Worm (Caenorhabditis elegans) whole organism, midembryonic: ENCODE measurements around the gene drr-2.

Experiments used
- T22C8.4 ChIP-seq: fragments of 200-800 bp; sonication (Bioruptor generic); IDR thresholded peaks from 2 replicates; pipeline ENCODE4 v1.3.6; 2022; ENCODE audit warnings: missing genetic modification characterization, missing compliant biosample characterization
- cog-1 ChIP-seq: sonication (generic microtip); optimal IDR thresholded peaks from 2 replicates; lab custom pipeline; 2016; ENCODE audit warnings: missing genetic modification characterization, missing compliant biosample characterization
- flt-1 ChIP-seq: fragments of 200-800 bp; sonication (Bioruptor generic); IDR thresholded peaks from 2 replicates; pipeline ENCODE4 v1.3.6; 2022; ENCODE audit warnings: missing genetic modification characterization, missing compliant biosample characterization
- klf-2 ChIP-seq: fragments of 200-800 bp; sonication (Bioruptor generic); conservative IDR thresholded peaks from 2 replicates; pipeline ENCODE4 v1.3.6; 2022; ENCODE audit warnings: missing genetic modification reagents, missing genetic modification characterization, missing compliant biosample characterization
- med-1 ChIP-seq: sonication (generic microtip); optimal IDR thresholded peaks from 2 replicates; lab custom pipeline; 2017; ENCODE audit warnings: missing genetic modification characterization, mild to moderate bottlenecking, missing compliant biosample characterization, antibody characterized with exemption, missing genetic modification reagents; ENCODE audit not compliant: insufficient read depth
- ref-1 ChIP-seq: fragments of 200-800 bp; sonication (Bioruptor generic); conservative IDR thresholded peaks from 2 replicates; pipeline ENCODE4 v1.3.6; 2022; ENCODE audit warnings: missing genetic modification reagents, missing genetic modification characterization, missing compliant biosample characterization
- tab-1 ChIP-seq: fragments of 200-800 bp; sonication (Bioruptor generic); IDR thresholded peaks from 2 replicates; pipeline ENCODE4 v1.3.6; 2022; ENCODE audit warnings: missing genetic modification characterization, missing compliant biosample characterization
- ztf-23 ChIP-seq: fragments of 200-800 bp; sonication (Bioruptor generic); IDR thresholded peaks from 2 replicates; pipeline ENCODE4 v1.3.6; 2022; ENCODE audit warnings: missing genetic modification reagents, missing genetic modification characterization, missing compliant biosample characterization
- ztf-29 ChIP-seq: fragments of 200-800 bp; sonication (Bioruptor generic); IDR thresholded peaks from 2 replicates; pipeline ENCODE4 v1.3.6; 2022; ENCODE audit warnings: missing genetic modification reagents, missing genetic modification characterization, missing compliant biosample characterization

Gene drr-2

DNA sequence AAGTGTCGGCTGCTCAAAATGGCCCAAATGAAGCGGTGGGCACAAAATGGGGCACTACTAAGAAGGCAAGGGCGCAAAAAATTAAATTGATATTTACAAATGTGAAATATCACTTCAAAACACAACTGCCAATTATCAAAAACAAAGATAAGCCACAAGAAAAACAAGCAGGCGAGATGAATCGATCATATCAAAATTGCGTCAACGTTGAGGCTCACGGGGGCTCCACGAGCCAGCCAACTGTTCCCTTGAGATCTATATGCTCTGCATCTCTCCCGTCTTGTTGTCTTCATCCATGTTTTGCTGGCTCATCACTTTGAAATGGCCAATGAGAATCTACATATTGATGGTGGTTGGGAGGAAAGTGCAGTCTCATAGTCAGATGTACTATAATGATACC lies 8.1 kb downstream of the drr-2 start:
- TF ChIP-seq ref-1: no peak
- no peak for TF ChIP-seq flt-1 (GFP tag; lab: Robert Waterston, UW)
- TF ChIP-seq cog-1: no peak
- no peak for TF ChIP-seq klf-2 (GFP tag; lab: Robert Waterston, UW)
- TF ChIP-seq med-1: no peak
- TF ChIP-seq T22C8.4 (GFP tag; lab: Robert Waterston, UW): no peak
- no peak for TF ChIP-seq ztf-23
- TF ChIP-seq ztf-29 (GFP tag; lab: Robert Waterston, UW): no peak
- TF ChIP-seq tab-1 (GFP tag; lab: Robert Waterston, UW): no peak

ce11 chrIII:13633826-13634225 lies 9.5 kb downstream of the drr-2 start:
- TF ChIP-seq T22C8.4 (GFP tag; lab: Robert Waterston, UW): no peak
- TF ChIP-seq cog-1: no peak
- TF ChIP-seq ztf-23: no peak
- TF ChIP-seq med-1: no peak
- TF ChIP-seq ref-1: no peak
- TF ChIP-seq flt-1 (GFP tag; lab: Robert Waterston, UW): no peak
- no peak for TF ChIP-seq tab-1 (GFP tag; lab: Robert Waterston, UW)
- no peak for TF ChIP-seq ztf-29 (GFP tag; lab: Robert Waterston, UW)
- TF ChIP-seq klf-2 (GFP tag; lab: Robert Waterston, UW): no peak

DNA sequence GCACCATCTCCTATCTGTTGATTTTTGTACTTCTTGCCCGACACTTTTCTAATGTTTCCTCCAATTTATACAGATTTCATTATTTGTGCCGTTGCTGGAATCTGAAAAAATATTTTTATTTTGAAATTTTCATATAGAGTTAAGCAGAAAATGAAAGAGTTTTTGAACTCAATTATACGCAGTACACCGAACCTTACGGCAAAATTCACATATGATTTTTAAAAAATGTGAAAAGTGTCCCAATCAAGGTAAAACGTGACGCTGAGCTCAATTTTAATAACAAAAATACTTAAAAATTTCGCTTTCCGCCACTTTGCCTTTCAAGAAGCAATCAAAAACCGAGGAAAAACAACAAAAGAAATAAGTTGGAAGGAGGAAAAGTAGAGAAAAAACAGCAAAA lies 12.7 kb downstream of the drr-2 start, which contains the start of gene arrd-17:
Gene arrd-17 (minus strand): TSS at position 101 of the 400 bp plus-strand sequence.
- TF ChIP-seq flt-1 (GFP tag; lab: Robert Waterston, UW): no peak
- no peak for TF ChIP-seq T22C8.4 (GFP tag; lab: Robert Waterston, UW)
- TF ChIP-seq cog-1: no peak
- TF ChIP-seq tab-1 (GFP tag; lab: Robert Waterston, UW): no peak

DNA sequence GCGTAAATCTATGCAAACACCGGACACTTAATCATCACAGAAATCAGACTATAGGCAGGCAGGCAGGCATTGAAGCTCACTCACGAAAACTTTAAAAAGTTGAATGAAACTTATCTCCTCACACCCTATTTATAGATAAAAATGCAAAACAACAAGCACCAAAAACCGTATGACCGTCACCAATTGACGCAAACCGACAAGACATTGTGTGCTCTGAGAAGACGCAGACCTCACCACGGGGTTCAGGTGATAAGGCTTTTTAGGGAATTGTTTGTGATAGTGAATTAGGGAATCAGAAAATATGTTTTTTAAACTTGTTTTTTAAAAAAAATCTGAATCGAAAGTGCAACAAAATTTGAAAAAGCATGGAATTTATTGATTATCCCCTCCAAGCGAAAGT lies 16.7 kb downstream of the drr-2 start, which contains the start of gene T12D8.5:
Gene T12D8.5 (minus strand): TSS at position 95 of the 400 bp plus-strand sequence.
- TF ChIP-seq ztf-23 (no peak), med-1 (no peak), cog-1 (no peak), T22C8.4 (GFP tag; lab: Robert Waterston, UW) (no peak), ztf-29 (GFP tag; lab: Robert Waterston, UW) (no peak), klf-2 (GFP tag; lab: Robert Waterston, UW) (no peak), flt-1 (GFP tag; lab: Robert Waterston, UW) (no peak), tab-1 (GFP tag; lab: Robert Waterston, UW) (no peak), ref-1 (no peak)

- TF ChIP-seq ztf-29 (GFP tag; lab: Robert Waterston, UW): no peak
- TF ChIP-seq tab-1 (GFP tag; lab: Robert Waterston, UW): no peak
- no peak for TF ChIP-seq klf-2 (GFP tag; lab: Robert Waterston, UW)
- TF ChIP-seq cog-1: no peak
- 0 out of 2 replicates have a peak, but pooled peaks have one; percentile 60 for TF ChIP-seq flt-1 (GFP tag; lab: Robert Waterston, UW)
- peak; percentile 16; the same call in 1 of the 2 replicates for TF ChIP-seq T22C8.4 (GFP tag; lab: Robert Waterston, UW)
- TF ChIP-seq ref-1: no peak
- TF ChIP-seq ztf-23: no peak
- no peak for TF ChIP-seq med-1
Observed at ce11 chrIII:13625650-13626430, 17.5 kb downstream of the drr-2 start.

DNA sequence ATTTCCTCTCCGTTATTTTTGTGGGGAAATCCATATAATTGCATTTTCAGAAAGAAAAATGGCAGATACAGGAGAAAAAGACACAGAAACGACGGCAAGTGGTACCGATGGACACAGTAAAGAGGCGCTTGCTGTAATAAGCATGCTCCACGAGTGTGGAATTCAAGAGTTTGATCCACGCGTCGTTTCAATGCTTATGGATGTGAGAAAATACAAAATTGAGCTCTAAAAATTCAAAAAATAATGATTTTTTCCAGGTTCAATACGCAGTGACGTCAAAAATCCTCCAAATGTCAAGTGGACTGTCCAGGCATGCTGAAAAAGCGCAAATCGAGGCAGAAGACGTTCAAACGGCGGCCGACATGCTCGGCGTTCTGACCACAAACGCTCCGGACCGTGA lies 19.1 kb downstream of the drr-2 start, which contains the start of gene taf-9:
Gene taf-9 (plus strand): TSS at position 51 of the 400 bp plus-strand sequence.
- TF ChIP-seq cog-1 (no peak), tab-1 (GFP tag; lab: Robert Waterston, UW) (no peak), T22C8.4 (GFP tag; lab: Robert Waterston, UW) (no peak), ztf-23 (no peak), ref-1 (no peak), ztf-29 (GFP tag; lab: Robert Waterston, UW) (no peak), klf-2 (GFP tag; lab: Robert Waterston, UW) (no peak)

- TF ChIP-seq klf-2 (GFP tag; lab: Robert Waterston, UW) (no peak), med-1 (no peak), cog-1 (no peak), ztf-29 (GFP tag; lab: Robert Waterston, UW) (no peak), ref-1 (no peak), tab-1 (GFP tag; lab: Robert Waterston, UW) (no peak), ztf-23 (no peak), T22C8.4 (GFP tag; lab: Robert Waterston, UW) (no peak), flt-1 (GFP tag; lab: Robert Waterston, UW) (no peak)
Observed at ce11 chrIII:13623014-13623413, 20.4 kb downstream of the drr-2 start, which contains the start of gene mlc-5. mlc-5 (plus strand) TSS chrIII:13623314.

DNA sequence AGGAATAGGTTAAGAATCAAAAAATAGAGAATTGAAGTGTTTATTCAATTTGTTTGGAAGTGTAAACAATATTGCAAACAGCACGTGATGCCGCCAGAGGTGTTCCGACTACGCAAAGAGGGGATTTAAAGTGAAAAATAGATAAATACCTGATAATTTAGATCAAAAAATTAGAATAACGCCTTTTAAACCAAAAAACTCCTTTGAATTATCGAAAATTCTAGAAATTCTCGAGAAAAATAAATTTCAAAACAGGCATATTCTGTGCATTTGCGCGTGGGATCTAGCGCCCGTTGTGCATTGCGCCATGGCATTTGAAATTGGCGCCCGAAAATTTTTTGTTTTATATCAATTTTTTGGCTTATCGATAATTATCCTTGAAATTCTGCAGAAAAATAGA lies 21.1 kb downstream of the drr-2 start, which contains the start of gene hip-1:
Gene hip-1 (minus strand): TSS at position 225 of the 400 bp plus-strand sequence.
- TF ChIP-seq T22C8.4 (GFP tag; lab: Robert Waterston, UW) (0 out of 2 replicates have a peak, but pooled peaks have one; percentile 15), ztf-23 (peak; percentile 59), cog-1 (no peak)

ce11 chrIII:13621717-13622116 lies 21.7 kb downstream of the drr-2 start:
- TF ChIP-seq T22C8.4 (GFP tag; lab: Robert Waterston, UW): no peak
- no peak for TF ChIP-seq ztf-29 (GFP tag; lab: Robert Waterston, UW)
- no peak for TF ChIP-seq flt-1 (GFP tag; lab: Robert Waterston, UW)
- no peak for TF ChIP-seq ztf-23
- no peak for TF ChIP-seq tab-1 (GFP tag; lab: Robert Waterston, UW)
- TF ChIP-seq klf-2 (GFP tag; lab: Robert Waterston, UW): no peak
- no peak for TF ChIP-seq ref-1
- TF ChIP-seq med-1: no peak
- TF ChIP-seq cog-1: no peak

- no peak for TF ChIP-seq flt-1 (GFP tag; lab: Robert Waterston, UW)
- TF ChIP-seq ztf-29 (GFP tag; lab: Robert Waterston, UW): no peak
- no peak for TF ChIP-seq ref-1
- TF ChIP-seq klf-2 (GFP tag; lab: Robert Waterston, UW): no peak
- TF ChIP-seq med-1: no peak
- TF ChIP-seq T22C8.4 (GFP tag; lab: Robert Waterston, UW): no peak
- no peak for TF ChIP-seq ztf-23
- no peak for TF ChIP-seq cog-1
- TF ChIP-seq tab-1 (GFP tag; lab: Robert Waterston, UW): no peak
Observed at ce11 chrIII:13621012-13621411, 22.4 kb downstream of the drr-2 start.
